Worm (Caenorhabditis elegans) whole organism, late embryonic: ENCODE data around the gene sri-30.

Source experiments
- F13H6.1 ChIP-seq: sonication (generic microtip); optimal IDR thresholded peaks from 2 replicates; lab custom pipeline; 2016; ENCODE audit warnings: missing genetic modification characterization, missing compliant biosample characterization
- ceh-9 ChIP-seq: sonication (generic microtip); optimal IDR thresholded peaks from 2 replicates; lab custom pipeline; 2016; ENCODE audit warnings: mild to moderate bottlenecking, missing genetic modification characterization, inconsistent platforms, missing compliant biosample characterization
- fkh-6 ChIP-seq: sonication (generic microtip); optimal IDR thresholded peaks from 2 replicates; lab custom pipeline; 2016; ENCODE audit warnings: missing genetic modification characterization, missing compliant biosample characterization
- nhr-11 ChIP-seq: fragments of 150-350 bp; optimal IDR thresholded peaks from 2 replicates; lab custom pipeline; 2014; ENCODE audit warnings: missing biosample characterization, missing genetic modification characterization
- npax-4 ChIP-seq: sonication (generic microtip); optimal IDR thresholded peaks from 2 replicates; lab custom pipeline; 2016; ENCODE audit warnings: missing genetic modification characterization, missing compliant biosample characterization
- pha-4 ChIP-seq: fragments of 150-350 bp; optimal IDR thresholded peaks from 2 replicates; lab custom pipeline; 2018; ENCODE audit warnings: missing biosample characterization, missing genetic modification reagents, missing genetic modification characterization
- sox-4 ChIP-seq: sonication (generic microtip); optimal IDR thresholded peaks from 2 replicates; lab custom pipeline; 2017; ENCODE audit warnings: mild to moderate bottlenecking, missing genetic modification characterization, inconsistent platforms, missing compliant biosample characterization
- tbx-7 ChIP-seq: sonication (generic microtip); optimal IDR thresholded peaks from 2 replicates; lab custom pipeline; 2016; ENCODE audit warnings: missing genotype, missing genetic modification characterization, missing compliant biosample characterization

DNA sequence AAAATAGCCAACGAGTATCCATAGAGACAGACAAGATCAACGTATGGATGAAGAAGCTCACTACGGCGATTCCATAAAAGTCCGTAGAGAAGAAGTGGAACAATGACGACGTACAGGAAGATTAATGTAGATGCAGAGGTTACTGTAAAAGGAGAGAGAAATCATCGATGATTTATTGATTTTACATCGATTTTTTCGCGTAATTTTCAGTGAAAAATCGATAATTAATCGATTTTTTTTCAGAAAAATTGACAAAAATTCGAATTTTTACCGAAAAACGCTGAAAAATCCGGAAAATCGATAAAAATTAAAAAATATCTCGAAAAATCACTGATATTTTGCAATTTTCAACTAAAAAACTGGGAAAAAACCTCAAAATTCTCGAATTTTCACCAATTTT lies 20.4 kb downstream of the sri-30 start:
- TF ChIP-seq F13H6.1 (tag; lab: Kevin White, UChicago) (no peak), nhr-11 (tag; lab: Kevin White, UChicago) (no peak), fkh-6 (tag; lab: Kevin White, UChicago) (no peak), pha-4 (tag; lab: Kevin White, UChicago) (no peak), npax-4 (tag; lab: Kevin White, UChicago) (no peak), ceh-9 (tag; lab: Kevin White, UChicago) (no peak), sox-4 (tag; lab: Kevin White, UChicago) (no peak), tbx-7 (tag; lab: Kevin White, UChicago) (no peak)
